Worm (Caenorhabditis elegans) whole organism, L4 larva: ENCODE data around the gene fat-6.

Experiments used
- D1046.2 ChIP-seq: fragments of 200-800 bp; sonication (Bioruptor generic); IDR thresholded peaks from 2 replicates; pipeline ENCODE4 v1.3.6; 2022; ENCODE audit warnings: missing genetic modification characterization, missing compliant biosample characterization
- F10B5.3 ChIP-seq: sonication (generic microtip); optimal IDR thresholded peaks from 2 replicates; lab custom pipeline; 2016; ENCODE audit warnings: mild to moderate bottlenecking, missing genetic modification characterization, missing compliant biosample characterization
- F26F4.8 ChIP-seq: fragments of 200-800 bp; sonication (Bioruptor generic); conservative IDR thresholded peaks from 2 replicates; pipeline ENCODE4 v1.3.6; 2022; ENCODE audit warnings: missing genetic modification characterization, missing compliant biosample characterization
- R02D3.7 ChIP-seq: fragments of 150-350 bp; sonication (generic microtip); optimal IDR thresholded peaks from 3 replicates; lab custom pipeline; 2014; ENCODE audit warnings: missing biosample characterization, missing genetic modification characterization
- T20F7.1 ChIP-seq: fragments of 200-800 bp; sonication (Bioruptor generic); optimal IDR thresholded peaks from 2 replicates; lab custom pipeline; 2018; ENCODE audit warnings: mild to moderate bottlenecking, missing genetic modification characterization, missing compliant biosample characterization
- T26A8.4 ChIP-seq: fragments of 200-800 bp; sonication (Bioruptor generic); IDR thresholded peaks from 2 replicates; pipeline ENCODE4 v1.3.6; 2022; ENCODE audit warnings: missing genetic modification characterization, missing compliant biosample characterization
- Y105C5A.15 ChIP-seq: fragments of 200-800 bp; sonication (Bioruptor generic); IDR thresholded peaks from 2 replicates; pipeline ENCODE4 v1.3.6; 2022; ENCODE audit warnings: missing genetic modification characterization, missing compliant biosample characterization
- ZK546.5 ChIP-seq, 2 experiments: sonication (generic microtip); optimal IDR thresholded peaks; 2 replicates each; lab custom pipeline; 2017; ENCODE audit warnings: missing biosample characterization in 2 of 2, missing genetic modification characterization in 2 of 2
- aha-1 ChIP-seq: fragments of 150-350 bp; peaks from one replicate; lab custom pipeline; 2014; ENCODE audit warnings: missing biosample characterization, missing genetic modification characterization
- aly-2 ChIP-seq: sonication (generic microtip); optimal IDR thresholded peaks from 2 replicates; lab custom pipeline; 2018; ENCODE audit warnings: missing biosample characterization, missing genetic modification characterization
- ama-1 ChIP-seq: fragments of 150-350 bp; optimal IDR thresholded peaks from 2 replicates; lab custom pipeline; 2014; ENCODE audit warnings: inconsistent platforms, mixed read lengths
- ceh-20 ChIP-seq: fragments of 200-800 bp; sonication (Bioruptor generic); IDR thresholded peaks from 2 replicates; pipeline ENCODE4 v1.3.6; 2022; ENCODE audit warnings: missing genetic modification reagents, missing genetic modification characterization, missing compliant biosample characterization
- ceh-28 ChIP-seq: fragments of 150-350 bp; optimal IDR thresholded peaks from 2 replicates; lab custom pipeline; 2014; ENCODE audit warnings: missing biosample characterization, missing genetic modification reagents, missing genetic modification characterization
- ceh-44 ChIP-seq: fragments of 200-800 bp; sonication (Bioruptor generic); IDR thresholded peaks from 2 replicates; pipeline ENCODE4 v1.3.6; 2022; ENCODE audit warnings: missing genetic modification reagents, missing genetic modification characterization, missing compliant biosample characterization
- ceh-62 ChIP-seq: sonication (generic microtip); optimal IDR thresholded peaks from 2 replicates; lab custom pipeline; 2017; ENCODE audit warnings: missing biosample characterization, missing genetic modification characterization
- cey-2 ChIP-seq: sonication (generic microtip); optimal IDR thresholded peaks from 3 replicates; lab custom pipeline; 2017; ENCODE audit warnings: missing genetic modification characterization, mild to moderate bottlenecking, missing compliant biosample characterization, antibody characterized with exemption, borderline replicate concordance; ENCODE audit not compliant: insufficient read depth
- ctbp-1 ChIP-seq: fragments of 200-800 bp; sonication (Bioruptor generic); IDR thresholded peaks from 2 replicates; pipeline ENCODE4 v1.3.6; 2022; ENCODE audit warnings: missing genetic modification reagents, missing genetic modification characterization, missing compliant biosample characterization
- daf-16 ChIP-seq, 3 experiments: sonication (generic microtip); optimal IDR thresholded peaks; 2 replicates each; lab custom pipeline; 2016 to 2017; ENCODE audit warnings: missing genetic modification characterization in 3 of 3, missing genetic modification reagents in 3 of 3, mild to moderate bottlenecking in 2 of 3, missing compliant biosample characterization in 2 of 3, missing biosample characterization in 1 of 3, moderate library complexity in 1 of 3
- dmd-6 ChIP-seq: fragments of 200-800 bp; sonication (Bioruptor generic); IDR thresholded peaks from 2 replicates; pipeline ENCODE4 v1.3.6; 2022; ENCODE audit warnings: missing genetic modification reagents, missing genetic modification characterization, missing compliant biosample characterization
- dmd-8 ChIP-seq: fragments of 200-800 bp; sonication (Bioruptor generic); IDR thresholded peaks from 2 replicates; pipeline ENCODE4 v1.3.6; 2022; ENCODE audit warnings: missing genetic modification characterization, missing compliant biosample characterization
- dmd-9 ChIP-seq: fragments of 200-800 bp; sonication (Bioruptor generic); IDR thresholded peaks from 2 replicates; pipeline ENCODE4 v1.3.6; 2022; ENCODE audit warnings: missing genetic modification reagents, missing genetic modification characterization, missing compliant biosample characterization
- dpl-1 ChIP-seq: fragments of 150-350 bp; optimal IDR thresholded peaks from 2 replicates; lab custom pipeline; 2014; ENCODE audit warnings: missing biosample characterization, missing genetic modification reagents, missing genetic modification characterization
- duxl-1 ChIP-seq: sonication (generic microtip); optimal IDR thresholded peaks from 2 replicates; lab custom pipeline; 2016; ENCODE audit warnings: mild to moderate bottlenecking, missing genetic modification characterization, moderate library complexity, missing compliant biosample characterization; ENCODE audit not compliant: poor library complexity
- egl-43 ChIP-seq: fragments of 200-800 bp; sonication (Bioruptor generic); IDR thresholded peaks from 2 replicates; pipeline ENCODE4 v1.3.6; 2022; ENCODE audit warnings: missing genetic modification reagents, missing genetic modification characterization, missing compliant biosample characterization
- hlh-11 ChIP-seq: fragments of 200-800 bp; sonication (Bioruptor generic); optimal IDR thresholded peaks from 2 replicates; lab custom pipeline; 2018; ENCODE audit warnings: mild to moderate bottlenecking, missing genetic modification characterization, missing compliant biosample characterization
- hmg-1.1 ChIP-seq: fragments of 200-800 bp; sonication (Bioruptor generic); IDR thresholded peaks from 2 replicates; pipeline ENCODE4 v1.3.6; 2022; ENCODE audit warnings: missing genetic modification reagents, missing genetic modification characterization, missing compliant biosample characterization
- lim-7 ChIP-seq: fragments of 200-800 bp; sonication (Bioruptor generic); IDR thresholded peaks from 2 replicates; pipeline ENCODE4 v1.3.6; 2022; ENCODE audit warnings: missing genetic modification characterization, missing compliant biosample characterization
- lin-13 ChIP-seq: fragments of 150-350 bp; optimal IDR thresholded peaks from 2 replicates; lab custom pipeline; 2014; ENCODE audit warnings: missing biosample characterization, missing genetic modification reagents, missing genetic modification characterization
- lin-29 ChIP-seq: fragments of 200-800 bp; sonication (Bioruptor generic); IDR thresholded peaks from 2 replicates; pipeline ENCODE4 v1.3.6; 2022; ENCODE audit warnings: missing genetic modification reagents, missing genetic modification characterization, missing compliant biosample characterization
- lin-39 ChIP-seq: fragments of 150-350 bp; optimal IDR thresholded peaks from 2 replicates; lab custom pipeline; 2014; ENCODE audit warnings: missing biosample characterization, missing genetic modification reagents, missing genetic modification characterization
- madf-5 ChIP-seq, 2 experiments: fragments of 200-800 bp; sonication (Bioruptor generic); IDR thresholded peaks; 2 replicates each; pipeline ENCODE4 v1.3.6; 2022; ENCODE audit warnings: missing compliant biosample characterization in 2 of 2, missing genetic modification characterization in 2 of 2
- madf-9 ChIP-seq: fragments of 200-800 bp; sonication (Bioruptor generic); conservative IDR thresholded peaks from 2 replicates; pipeline ENCODE4 v1.3.6; 2022; ENCODE audit warnings: missing genetic modification reagents, missing genetic modification characterization, missing compliant biosample characterization
- mdt-29 ChIP-seq: fragments of 200-800 bp; sonication (Bioruptor generic); IDR thresholded peaks from 2 replicates; pipeline ENCODE4 v1.3.6; 2022; ENCODE audit warnings: missing genetic modification reagents, missing genetic modification characterization, missing compliant biosample characterization
- mes-2 ChIP-seq: sonication (generic microtip); optimal IDR thresholded peaks from 2 replicates; lab custom pipeline; 2016; ENCODE audit warnings: missing genotype, mild to moderate bottlenecking, missing genetic modification characterization, missing compliant biosample characterization; ENCODE audit not compliant: poor library complexity, severe bottlenecking
- mxl-2 ChIP-seq: fragments of 200-800 bp; sonication (Bioruptor generic); conservative IDR thresholded peaks from 2 replicates; pipeline ENCODE4 v1.3.6; 2022; ENCODE audit warnings: missing genetic modification reagents, missing genetic modification characterization, missing compliant biosample characterization
- nhr-10 ChIP-seq: fragments of 150-350 bp; optimal IDR thresholded peaks from 2 replicates; lab custom pipeline; 2014; ENCODE audit warnings: missing biosample characterization, missing genetic modification characterization
- nhr-11 ChIP-seq: fragments of 150-350 bp; optimal IDR thresholded peaks from 2 replicates; lab custom pipeline; 2014; ENCODE audit warnings: missing biosample characterization, missing genetic modification characterization
- nhr-237 ChIP-seq: sonication (generic microtip); optimal IDR thresholded peaks from 2 replicates; lab custom pipeline; 2017; ENCODE audit warnings: missing biosample characterization, missing genetic modification characterization
- nhr-42 ChIP-seq: fragments of 200-800 bp; sonication (Bioruptor generic); IDR thresholded peaks from 2 replicates; pipeline ENCODE4 v1.3.6; 2022; ENCODE audit warnings: missing genetic modification characterization, missing compliant biosample characterization
- pha-4 ChIP-seq, 2 experiments: fragments of 150-350 bp in 1 of 2; fragments of 200-800 bp in 1 of 2; sonication (Bioruptor generic) in 1 of 2; IDR thresholded peaks in 1 of 2; optimal IDR thresholded peaks in 1 of 2; 2 replicates each; pipeline versions ENCODE4 v1.3.6 to Lab custom; 2014 to 2022; ENCODE audit warnings: missing genetic modification characterization in 2 of 2, missing genetic modification reagents in 2 of 2, missing biosample characterization in 1 of 2, missing compliant biosample characterization in 1 of 2
- pqm-1 ChIP-seq: sonication (generic microtip); optimal IDR thresholded peaks from 2 replicates; lab custom pipeline; 2017; ENCODE audit warnings: missing biosample characterization, missing genetic modification characterization
- sdz-12 ChIP-seq: fragments of 200-800 bp; sonication (Bioruptor generic); optimal IDR thresholded peaks from 2 replicates; lab custom pipeline; 2018; ENCODE audit warnings: mild to moderate bottlenecking, missing genetic modification characterization, missing compliant biosample characterization
- set-16 ChIP-seq: fragments of 200-800 bp; sonication (Bioruptor generic); IDR thresholded peaks from 2 replicates; pipeline ENCODE4 v1.3.6; 2022; ENCODE audit warnings: missing genetic modification reagents, missing genetic modification characterization, missing compliant biosample characterization
- snpc-4 ChIP-seq: fragments of 150-350 bp; optimal IDR thresholded peaks from 2 replicates; lab custom pipeline; 2014; ENCODE audit warnings: missing biosample characterization, missing genetic modification characterization
- tag-97 ChIP-seq: fragments of 200-800 bp; sonication (Bioruptor generic); IDR thresholded peaks from 2 replicates; pipeline ENCODE4 v1.3.6; 2022; ENCODE audit warnings: missing genetic modification characterization, missing compliant biosample characterization
- unc-39 ChIP-seq: sonication (generic microtip); optimal IDR thresholded peaks from 2 replicates; lab custom pipeline; 2017; ENCODE audit warnings: missing biosample characterization, missing genetic modification characterization
- vab-7 ChIP-seq: fragments of 200-800 bp; sonication (Bioruptor generic); IDR thresholded peaks from 2 replicates; pipeline ENCODE4 v1.3.6; 2022; ENCODE audit warnings: missing genetic modification reagents, missing genetic modification characterization, missing compliant biosample characterization
- zag-1 ChIP-seq: fragments of 150-350 bp; optimal IDR thresholded peaks from 2 replicates; lab custom pipeline; 2014; ENCODE audit warnings: missing biosample characterization, missing genetic modification characterization
- zfp-2 ChIP-seq: sonication (generic microtip); optimal IDR thresholded peaks from 2 replicates; lab custom pipeline; 2016; ENCODE audit warnings: mild to moderate bottlenecking, missing genetic modification characterization, missing compliant biosample characterization
- ztf-11 ChIP-seq: fragments of 150-350 bp; optimal IDR thresholded peaks from 2 replicates; lab custom pipeline; 2014; ENCODE audit warnings: missing biosample characterization, missing genetic modification characterization
- ztf-7 ChIP-seq: fragments of 150-350 bp; optimal IDR thresholded peaks from 2 replicates; lab custom pipeline; 2014; ENCODE audit warnings: missing biosample characterization, missing genetic modification characterization

Gene fat-6

ce11 chrIV:11955592-11955991 is 40.1 kb upstream of the fat-6 start (continued):
- TF ChIP-seq daf-16 (GFP tag; optimal IDR thresholded peaks at IDR 0.05; lab: Kevin White, UChicago), result peak in 1 of 2 experiments; percentile 73
- peak; percentile 92 for TF ChIP-seq daf-16 (tag; optimal IDR thresholded peaks at IDR 0.05; lab: Kevin White, UChicago)
- peak; percentile 66; the same call in 1 of the 2 replicates for TF ChIP-seq mdt-29 (GFP tag; lab: Robert Waterston, UW)
- TF ChIP-seq cey-2, result no peak
- no peak for TF ChIP-seq zfp-2 (tag; lab: Kevin White, UChicago)
- peak; percentile 82 for TF ChIP-seq hlh-11 (tag; lab: Kevin White, UChicago)
- TF ChIP-seq lim-7, result no peak
- TF ChIP-seq hmg-1.1 (GFP tag; lab: Robert Waterston, UW), result peak; percentile 15; the same call in 1 of the 2 replicates
- TF ChIP-seq R02D3.7, result no peak
- no peak for TF ChIP-seq nhr-237
- TF ChIP-seq mxl-2, result no peak
- TF ChIP-seq ceh-28, result no peak
- peak; percentile 65 for TF ChIP-seq mes-2 (tag; lab: Kevin White, UChicago)
- TF ChIP-seq F10B5.3 (tag; lab: Kevin White, UChicago), result no peak
- TF ChIP-seq tag-97, result no peak
- TF ChIP-seq ceh-62 (tag; lab: Kevin White, UChicago), result no peak
- no peak for TF ChIP-seq ceh-44 (GFP tag; lab: Robert Waterston, UW)
- no peak for TF ChIP-seq ceh-20
- TF ChIP-seq egl-43 (GFP tag; lab: Robert Waterston, UW), result no peak
- TF ChIP-seq nhr-42 (GFP tag; lab: Robert Waterston, UW), result no peak
- no peak for TF ChIP-seq aly-2 (tag; lab: Kevin White, UChicago)
- peak; percentile 29 for TF ChIP-seq T26A8.4
- TF ChIP-seq ama-1, result peak; percentile 55
- no peak for TF ChIP-seq sdz-12
- no peak for TF ChIP-seq ztf-7 (tag; lab: Kevin White, UChicago)
- TF ChIP-seq nhr-11, result no peak
- no peak for TF ChIP-seq Y105C5A.15
- no peak for TF ChIP-seq dmd-8 (GFP tag; lab: Robert Waterston, UW)
- no peak for TF ChIP-seq lin-29
- no peak for TF ChIP-seq dpl-1 (GFP tag; lab: Kevin White, UChicago)
- TF ChIP-seq vab-7 (GFP tag; lab: Robert Waterston, UW), result no peak
- peak; percentile 86 for TF ChIP-seq nhr-10 (tag; lab: Kevin White, UChicago)
- TF ChIP-seq pqm-1 (tag; lab: Kevin White, UChicago), result peak; percentile 90
- TF ChIP-seq madf-5 (GFP tag; IDR thresholded peaks at IDR 0.05; lab: Robert Waterston, UW), result no peak
- TF ChIP-seq ztf-11 (tag; lab: Kevin White, UChicago), result no peak
- TF ChIP-seq unc-39 (tag; lab: Kevin White, UChicago), result no peak
- TF ChIP-seq pha-4 (GFP tag; IDR thresholded peaks at IDR 0.05; lab: Robert Waterston, UW), result peak; percentile 42; the same call in 1 of the 2 replicates
- no peak for TF ChIP-seq pha-4 (tag; optimal IDR thresholded peaks at IDR 0.05; lab: Kevin White, UChicago)
- TF ChIP-seq aha-1 (tag; lab: Kevin White, UChicago), result peak; percentile 95
- TF ChIP-seq dmd-9, result no peak
- TF ChIP-seq set-16 (GFP tag; lab: Robert Waterston, UW), result no peak
- TF ChIP-seq ctbp-1 (GFP tag; lab: Robert Waterston, UW), result no peak
- TF ChIP-seq ZK546.5 (tag; optimal IDR thresholded peaks at IDR 0.05; lab: Kevin White, UChicago), result no peak
- peak; percentile 94 for TF ChIP-seq dmd-6 (GFP tag; lab: Robert Waterston, UW)
- no peak for TF ChIP-seq duxl-1 (tag; lab: Kevin White, UChicago)
- TF ChIP-seq T20F7.1, result peak; percentile 66
- no peak for TF ChIP-seq zag-1
- TF ChIP-seq lin-13, result no peak
- TF ChIP-seq madf-9 (GFP tag; lab: Robert Waterston, UW), result no peak
- TF ChIP-seq snpc-4, result no peak
- TF ChIP-seq lin-39, result no peak
- no peak for TF ChIP-seq F26F4.8 (GFP tag; lab: Robert Waterston, UW)
- TF ChIP-seq D1046.2 (GFP tag; lab: Robert Waterston, UW), result no peak
